Worm (Caenorhabditis elegans): Measurements from ENCODE around the gene tbx-2.

DNA sequence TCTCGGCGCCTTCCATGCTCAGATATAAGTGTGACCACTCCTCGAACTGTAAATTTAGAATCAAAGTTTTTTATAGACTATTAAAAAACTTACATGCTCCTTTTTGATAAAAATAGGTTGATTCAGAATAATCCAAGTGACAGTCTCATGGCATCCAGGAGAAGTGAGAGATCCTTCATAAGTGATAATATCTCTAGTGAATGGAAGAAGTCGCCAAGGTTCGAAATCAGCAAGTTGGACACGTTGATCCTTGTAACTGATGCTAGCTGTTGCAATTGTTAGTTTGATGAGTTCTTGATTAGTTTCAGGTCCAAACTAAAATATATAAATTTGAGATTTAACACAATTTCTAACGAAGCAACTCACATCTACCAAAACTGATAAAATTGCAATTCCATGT, 52.8 kb downstream of the tbx-2 start:
- TF ChIP-seq ceh-90 (tag; optimal IDR thresholded peaks at IDR 0.05) (no peak), ztf-4 (tag; optimal IDR thresholded peaks at IDR 0.05) (no peak), Y116A8C.19 (tag; optimal IDR thresholded peaks at IDR 0.05; ENCODE audit: borderline replicate concordance) (no peak), blmp-1 (tag; optimal IDR thresholded peaks at IDR 0.05) (no peak), skn-1 (tag; optimal IDR thresholded peaks at IDR 0.05) (no peak), zag-1 (tag; optimal IDR thresholded peaks at IDR 0.05) (no peak), snpc-4 (tag; optimal IDR thresholded peaks at IDR 0.05) (no peak), nhr-28 (tag; optimal IDR thresholded peaks at IDR 0.05) (no peak), nhr-77 (tag; optimal IDR thresholded peaks at IDR 0.05) (no peak), nhr-47 (tag; optimal IDR thresholded peaks at IDR 0.05) (no peak), lsy-2 (tag; optimal IDR thresholded peaks at IDR 0.05) (no peak)
